Worm (Caenorhabditis elegans): Measurements from ENCODE around the gene chca-1.

The chca-1 gene

DNA sequence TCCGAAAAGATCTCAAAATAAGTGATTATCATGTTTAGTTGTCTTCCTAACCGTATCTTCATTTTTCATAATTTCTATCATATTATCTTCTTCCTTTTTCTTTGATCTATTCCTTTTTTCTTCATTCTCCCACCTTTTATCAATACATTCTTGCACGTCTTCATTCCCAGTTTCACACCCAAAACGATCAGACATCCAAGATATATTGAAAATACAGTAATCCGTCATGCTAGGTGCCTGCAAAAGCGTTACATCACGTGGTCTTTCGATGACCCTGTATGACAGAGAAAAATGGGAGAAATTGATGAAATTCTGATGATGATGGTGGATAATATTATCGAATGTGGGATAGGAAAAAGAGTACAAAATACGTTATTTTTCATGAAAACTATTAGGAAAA lies 21.2 kb downstream of the chca-1 start:
- TF ChIP-seq syd-9 (tag; optimal IDR thresholded peaks at IDR 0.05) (no peak), fax-1 (tag; optimal IDR thresholded peaks at IDR 0.05) (no peak), ceh-22 (tag; optimal IDR thresholded peaks at IDR 0.05) (no peak), dmd-4 (tag; optimal IDR thresholded peaks at IDR 0.05; ENCODE audit: borderline replicate concordance) (no peak), hlh-30 (tag; optimal IDR thresholded peaks at IDR 0.05; ENCODE audit: insufficient read depth) (peak; percentile 30), eyg-1 (tag; optimal IDR thresholded peaks at IDR 0.05) (no peak), che-1 (tag; optimal IDR thresholded peaks at IDR 0.05) (no peak), ceh-19 (GFP tag; optimal IDR thresholded peaks at IDR 0.05) (no peak), F13H6.1 (tag; optimal IDR thresholded peaks at IDR 0.05) (no peak)

DNA sequence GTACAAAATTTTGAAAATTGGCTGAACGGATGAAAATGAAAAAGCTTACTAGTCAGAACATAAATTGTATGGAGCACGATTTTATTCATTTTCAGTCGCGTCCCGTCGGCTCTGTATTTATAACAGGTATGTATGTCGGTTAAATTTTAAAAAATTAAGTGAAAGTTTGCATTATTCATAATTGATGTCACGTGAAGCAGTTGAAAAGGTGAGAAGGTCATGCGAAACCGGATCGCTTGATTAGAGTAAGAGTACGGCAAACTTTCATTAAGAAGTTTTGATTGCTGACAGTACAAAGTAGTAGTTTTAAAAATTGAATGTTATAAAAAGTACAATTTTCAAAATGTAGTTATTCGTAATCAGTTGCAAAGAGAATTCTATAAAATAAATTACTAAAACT lies 22.0 kb downstream of the chca-1 start:
- TF ChIP-seq hlh-30 (tag; optimal IDR thresholded peaks at IDR 0.05; ENCODE audit: insufficient read depth) (no peak), pha-4 (tag; optimal IDR thresholded peaks at IDR 0.05) (no peak), rnt-1 (tag; optimal IDR thresholded peaks at IDR 0.05) (no peak), nfya-1 (tag; optimal IDR thresholded peaks at IDR 0.05) (no peak), C08G9.2 (tag; optimal IDR thresholded peaks at IDR 0.05) (no peak), ceh-18 (tag; optimal IDR thresholded peaks at IDR 0.05) (no peak), ceh-31 (tag; optimal IDR thresholded peaks at IDR 0.05) (no peak), pag-3 (tag; optimal IDR thresholded peaks at IDR 0.05; ENCODE audit: borderline replicate concordance) (no peak), hlh-8 (tag; optimal IDR thresholded peaks at IDR 0.05) (no peak), ceh-6 (GFP tag; optimal IDR thresholded peaks at IDR 0.05) (no peak), elt-4 (tag; optimal IDR thresholded peaks at IDR 0.05) (no peak), ahr-1 (tag; optimal IDR thresholded peaks at IDR 0.05) (no peak), T23F11.4 (GFP tag; optimal IDR thresholded peaks at IDR 0.05) (no peak), elt-2 (tag; optimal IDR thresholded peaks at IDR 0.05) (no peak), ets-4 (tag; optimal IDR thresholded peaks at IDR 0.05) (no peak), tbx-7 (tag; optimal IDR thresholded peaks at IDR 0.05) (no peak)

DNA sequence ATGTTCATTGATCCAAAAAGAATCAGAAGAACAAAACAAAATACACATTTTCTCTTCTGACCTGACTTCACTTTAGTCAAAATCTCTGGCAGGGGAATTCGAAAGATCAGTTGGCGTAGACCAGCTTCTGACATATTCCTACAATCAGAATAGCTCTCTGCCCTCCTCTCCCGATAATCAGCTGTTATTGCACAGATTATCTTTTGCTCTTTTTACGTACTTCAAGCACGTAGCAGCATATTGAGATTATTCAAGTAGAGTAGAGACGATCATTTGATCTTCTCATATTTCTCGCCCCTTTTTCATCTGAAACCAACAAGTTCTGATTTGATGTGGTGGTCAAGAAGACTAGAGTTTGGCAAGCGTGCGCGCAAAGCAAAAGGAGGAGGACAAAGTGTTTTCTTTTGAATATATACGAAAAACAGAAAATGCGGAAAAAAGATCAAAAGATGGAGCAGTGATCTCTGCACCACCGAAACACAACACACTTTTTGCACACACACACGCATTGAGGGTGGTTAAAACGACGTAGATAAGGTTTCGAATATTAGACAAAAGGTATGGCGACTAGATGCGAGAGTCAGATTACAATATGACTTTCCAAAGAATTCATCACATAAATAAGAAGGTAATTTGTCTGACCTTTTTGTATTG lies 22.6 kb downstream of the chca-1 start:
- TF ChIP-seq pros-1 (tag; optimal IDR thresholded peaks at IDR 0.05): no peak
- no peak for TF ChIP-seq hlh-15 (tag; optimal IDR thresholded peaks at IDR 0.05)
- TF ChIP-seq C08G9.2 (tag; optimal IDR thresholded peaks at IDR 0.05): no peak
- no peak for TF ChIP-seq sox-2 (GFP tag; IDR thresholded peaks at IDR 0.05)
- no peak for TF ChIP-seq eyg-1 (tag; optimal IDR thresholded peaks at IDR 0.05)
- TF ChIP-seq ceh-14 (tag; optimal IDR thresholded peaks at IDR 0.05): no peak
- TF ChIP-seq pat-9 (tag; optimal IDR thresholded peaks at IDR 0.05): no peak
- no peak for TF ChIP-seq ttx-3 (tag; optimal IDR thresholded peaks at IDR 0.05)
- no peak for TF ChIP-seq F13H6.1 (tag; optimal IDR thresholded peaks at IDR 0.05)
- no peak for TF ChIP-seq lin-11 (tag; optimal IDR thresholded peaks at IDR 0.05)
- no peak for TF ChIP-seq ceh-9 (tag; optimal IDR thresholded peaks at IDR 0.05)
- no peak for TF ChIP-seq ama-1 (optimal IDR thresholded peaks at IDR 0.05)
- no peak for TF ChIP-seq hlh-8 (tag; optimal IDR thresholded peaks at IDR 0.05)
- no peak for TF ChIP-seq unc-86 (tag; optimal IDR thresholded peaks at IDR 0.05)
- no peak for TF ChIP-seq pax-1 (tag; optimal IDR thresholded peaks at IDR 0.05)

DNA sequence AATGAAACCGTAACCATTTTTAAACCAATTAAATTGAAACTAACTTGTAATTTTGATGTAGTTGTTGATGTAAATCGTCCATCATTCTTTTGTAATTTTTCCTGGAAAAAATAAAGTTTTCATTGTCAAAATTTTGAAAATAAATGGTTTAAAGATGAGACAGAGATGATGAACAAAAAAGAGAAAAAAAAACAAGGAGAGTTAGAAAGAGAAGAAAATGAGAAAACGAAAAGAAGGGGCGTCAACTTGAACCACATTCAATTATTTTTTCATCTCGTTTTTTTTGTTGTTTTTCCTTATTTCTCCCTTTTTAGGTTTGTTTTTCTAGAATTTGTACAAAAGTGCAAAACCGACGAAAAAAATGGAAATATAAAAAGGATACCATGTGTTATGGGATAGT lies 24.4 kb downstream of the chca-1 start, which contains the start of gene nhr-34:
nhr-34 (minus strand) TSS at position 101 of the 400 bp plus-strand sequence.
- no peak for TF ChIP-seq pha-2 (tag; optimal IDR thresholded peaks at IDR 0.05)
- peak; percentile 14 for TF ChIP-seq unc-42 (tag; optimal IDR thresholded peaks at IDR 0.05)
